Fruit fly (Drosophila melanogaster): ENCODE data around the gene Sfp93F.

DNA sequence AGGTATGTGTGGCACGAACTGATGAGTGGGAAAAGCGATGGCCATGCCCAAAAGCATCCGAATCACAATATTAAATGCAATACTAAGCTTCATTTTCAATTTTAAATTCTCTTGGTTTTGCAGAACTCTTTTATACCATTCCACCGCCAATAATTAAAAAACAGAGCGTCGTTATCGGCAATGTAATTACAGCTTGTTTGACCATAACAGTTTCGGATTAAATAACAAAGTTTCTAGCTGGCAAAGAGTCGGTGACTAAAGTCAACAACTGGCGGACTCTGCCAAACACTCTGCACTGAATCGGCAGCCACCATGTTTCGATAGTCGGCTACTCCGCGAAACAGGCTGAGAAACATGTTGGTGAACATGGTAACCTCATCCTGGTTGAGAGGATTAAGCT, 1.2 kb upstream of the Sfp93F start, which contains the start of gene CG42870:
- no peak for TF ChIP-seq Blimp-1 (GFP tag; optimal IDR thresholded peaks at IDR 0.05)
- TF ChIP-seq esn (GFP tag; optimal IDR thresholded peaks at IDR 0.05): no peak
